Worm (Caenorhabditis elegans): ENCODE results near the gene gfl-1.

Gene gfl-1

ce11 chrIV:11489077-11489476 lies 32.0 kb upstream of the gfl-1 start:
- no peak for TF ChIP-seq lsl-1 (GFP tag; optimal IDR thresholded peaks at IDR 0.05)
- peak; percentile 28 for TF ChIP-seq nhr-80 (tag; optimal IDR thresholded peaks at IDR 0.05)

ce11 chrIV:11489610-11490339 lies 31.3 kb upstream of the gfl-1 start:
- TF ChIP-seq sea-2 (GFP tag; IDR thresholded peaks at IDR 0.05) (no peak), hlh-12 (tag; optimal IDR thresholded peaks at IDR 0.05) (no peak), ets-4 (GFP tag; optimal IDR thresholded peaks at IDR 0.05) (no peak), pha-4 (tag; optimal IDR thresholded peaks at IDR 0.05) (no peak), hmg-20 (GFP tag; IDR thresholded peaks at IDR 0.05) (no peak), ztf-26 (tag; optimal IDR thresholded peaks at IDR 0.05) (peak; percentile 44), cebp-1 (GFP tag; IDR thresholded peaks at IDR 0.05) (no peak), cebp-1 (tag; optimal IDR thresholded peaks at IDR 0.05) (peak; percentile 44), F57A8.1 (GFP tag; optimal IDR thresholded peaks at IDR 0.05) (no peak), attf-5 (GFP tag; optimal IDR thresholded peaks at IDR 0.05) (peak; percentile 30), lsy-27 (tag; optimal IDR thresholded peaks at IDR 0.05; ENCODE audit: borderline replicate concordance, insufficient read depth) (no peak), nhr-179 (tag; optimal IDR thresholded peaks at IDR 0.05) (no peak), let-607 (tag; optimal IDR thresholded peaks at IDR 0.05) (no peak), hmg-1.2 (GFP tag; IDR thresholded peaks at IDR 0.05) (no peak; the same call in 1 of the 2 replicates), lin-40 (tag; optimal IDR thresholded peaks at IDR 0.05) (no peak), snpc-1.3 (tag; optimal IDR thresholded peaks at IDR 0.05; ENCODE audit: insufficient read depth) (no peak), madf-10 (tag; optimal IDR thresholded peaks at IDR 0.05) (no peak), dpff-1 (tag; optimal IDR thresholded peaks at IDR 0.05) (no peak), bed-1 (GFP tag; IDR thresholded peaks at IDR 0.05) (no peak), B0261.1 (tag; optimal IDR thresholded peaks at IDR 0.05) (no peak), akir-1 (GFP tag; optimal IDR thresholded peaks at IDR 0.05) (no peak), ztf-18 (tag; optimal IDR thresholded peaks at IDR 0.05) (no peak), rpc-1 (optimal IDR thresholded peaks at IDR 0.05) (no peak), rpc-1 (tag; optimal IDR thresholded peaks at IDR 0.05) (no peak), somi-1 (GFP tag; optimal IDR thresholded peaks at IDR 0.05) (no peak), Y53G8AR.9 (GFP tag; conservative IDR thresholded peaks at IDR 0.05) (no peak), ceh-27 (GFP tag; optimal IDR thresholded peaks at IDR 0.05) (no peak), sdz-38 (tag; optimal IDR thresholded peaks at IDR 0.05) (no peak), F23B12.7 (tag; optimal IDR thresholded peaks at IDR 0.05; ENCODE audit: insufficient read depth) (no peak)

- TF ChIP-seq hrde-1 (tag; optimal IDR thresholded peaks at IDR 0.05; ENCODE audit: borderline replicate concordance) (no peak), D2030.7 (GFP tag; IDR thresholded peaks at IDR 0.05) (no peak), hlh-26 (GFP tag; conservative IDR thresholded peaks at IDR 0.05) (no peak), rpc-1 (optimal IDR thresholded peaks at IDR 0.05) (no peak), rpc-1 (tag; optimal IDR thresholded peaks at IDR 0.05) (no peak), lsy-27 (tag; optimal IDR thresholded peaks at IDR 0.05; ENCODE audit: borderline replicate concordance, insufficient read depth) (no peak), ztf-28 (GFP tag; IDR thresholded peaks at IDR 0.05) (no peak), ceh-100 (GFP tag; IDR thresholded peaks at IDR 0.05) (no peak), rec-8 (tag; optimal IDR thresholded peaks at IDR 0.05) (no peak), lin-26 (GFP tag; IDR thresholded peaks at IDR 0.05) (no peak), Y67H2A.10 (GFP tag; conservative IDR thresholded peaks at IDR 0.05) (no peak), ZK185.1 (tag; optimal IDR thresholded peaks at IDR 0.05; ENCODE audit: poor library complexity, severe bottlenecking) (peak; percentile 25), akir-1 (GFP tag; optimal IDR thresholded peaks at IDR 0.05) (no peak), C17E4.6 (GFP tag; IDR thresholded peaks at IDR 0.05) (no peak), tlf-1 (GFP tag; optimal IDR thresholded peaks at IDR 0.05) (no peak), lin-54 (GFP tag; optimal IDR thresholded peaks at IDR 0.05) (no peak), lin-40 (tag; optimal IDR thresholded peaks at IDR 0.05) (peak; percentile 61), B0336.3 (GFP tag; IDR thresholded peaks at IDR 0.05) (no peak), ama-1 (optimal IDR thresholded peaks at IDR 0.05) (no peak), ama-1 (GFP tag; optimal IDR thresholded peaks at IDR 0.05) (no peak), hlh-12 (tag; optimal IDR thresholded peaks at IDR 0.05) (no peak)
These were observed 29.7 kb upstream of the gfl-1 start for ce11 chrIV:11491422-11491821.
